Fruit fly (Drosophila melanogaster): ENCODE results near the gene CG42488.

CG42488 gene

dm6 chr3R:25532406-25533225 is 49.7 kb downstream of the CG42488 start (continued):
- peak; percentile 47; the same call in 2 of the 3 replicates for TF ChIP-seq CG6163 (GFP tag; IDR thresholded peaks at IDR 0.05)
- peak; percentile 41 for TF ChIP-seq OdsH (GFP tag; optimal IDR thresholded peaks at IDR 0.05)
- TF ChIP-seq pdm3 (GFP tag; optimal IDR thresholded peaks at IDR 0.05): no peak
- TF ChIP-seq net (GFP tag; optimal IDR thresholded peaks at IDR 0.05): no peak
- TF ChIP-seq Smox (GFP tag; optimal IDR thresholded peaks at IDR 0.05): peak; percentile 9
- no peak for TF ChIP-seq CG6808 (GFP tag; optimal IDR thresholded peaks at IDR 0.05)
- no peak for TF ChIP-seq topi (GFP tag; optimal IDR thresholded peaks at IDR 0.05)
- TF ChIP-seq fd85E (GFP tag; optimal IDR thresholded peaks at IDR 0.05): no peak
- TF ChIP-seq CG11762 (GFP tag; optimal IDR thresholded peaks at IDR 0.05; ENCODE audit: insufficient read depth): no peak
- TF ChIP-seq Sox102F (GFP tag; optimal IDR thresholded peaks at IDR 0.05): no peak
- no peak for TF ChIP-seq CG6792 (GFP tag; optimal IDR thresholded peaks at IDR 0.05)
- TF ChIP-seq Eip78C (GFP tag): peak; percentile 83
- TF ChIP-seq CG8632 (GFP tag; optimal IDR thresholded peaks at IDR 0.05): peak; percentile 24
- TF ChIP-seq CG1621 (tag; optimal IDR thresholded peaks at IDR 0.05): no peak
- no peak for TF ChIP-seq Sox15 (GFP tag; optimal IDR thresholded peaks at IDR 0.05)
- TF ChIP-seq Ets21C (GFP tag; optimal IDR thresholded peaks at IDR 0.05): no peak
- TF ChIP-seq lz (GFP tag; optimal IDR thresholded peaks at IDR 0.05): no peak
- TF ChIP-seq eg (GFP tag; IDR thresholded peaks at IDR 0.05): peak; percentile 36; the same call in 2 of the 3 replicates
- no peak for TF ChIP-seq Eip93F (GFP tag; optimal IDR thresholded peaks at IDR 0.05)
- TF ChIP-seq CG11294 (GFP tag; IDR thresholded peaks at IDR 0.05): no peak
